Fruit fly (Drosophila melanogaster) ovary, adult (tissue): ENCODE data around the gene CG15544.

Experiments used
- CG17801 ChIP-seq: fragments of 200-800 bp; optimal IDR thresholded peaks from 2 replicates; lab custom pipeline; 2019; ENCODE audit warnings: missing biosample characterization, mild to moderate bottlenecking, missing genetic modification characterization, moderate library complexity; ENCODE audit not compliant: partially characterized antibody

Gene CG15544

dm6 chr3R:30814597-30815252 lies 12.9 kb upstream of the CG15544 start:
- no peak for TF ChIP-seq CG17801

- TF ChIP-seq CG17801 = no peak
Observed at dm6 chr3R:30816200-30816599, 11.4 kb upstream of the CG15544 start.

- peak; percentile 38 for TF ChIP-seq CG17801
Observed at dm6 chr3R:30817246-30817645, 10.4 kb upstream of the CG15544 start.

dm6 chr3R:30820707-30821319 lies 6.8 kb upstream of the CG15544 start:
- TF ChIP-seq CG17801 = no peak

dm6 chr3R:30821968-30822449 lies 5.6 kb upstream of the CG15544 start:
- peak; percentile 90 for TF ChIP-seq CG17801

dm6 chr3R:30828433-30829034 lies 915 bp downstream of the CG15544 start:
- no peak for TF ChIP-seq CG17801

dm6 chr3R:30832130-30832529 lies 4.5 kb downstream of the CG15544 start:
- TF ChIP-seq CG17801 = no peak

- TF ChIP-seq CG17801 = no peak
Observed at dm6 chr3R:30833078-30833477, 5.5 kb downstream of the CG15544 start.

dm6 chr3R:30840741-30841140 lies 13.1 kb downstream of the CG15544 start:
- TF ChIP-seq CG17801 = no peak

dm6 chr3R:30842199-30842598 lies 14.6 kb downstream of the CG15544 start:
- no peak for TF ChIP-seq CG17801

- TF ChIP-seq CG17801 = no peak
Observed at dm6 chr3R:30842639-30843476, 15.2 kb downstream of the CG15544 start.

- TF ChIP-seq CG17801 = no peak
Observed at dm6 chr3R:30843709-30844108, 16.1 kb downstream of the CG15544 start.

- TF ChIP-seq CG17801 = no peak
Observed at dm6 chr3R:30844436-30844835, 16.8 kb downstream of the CG15544 start.

dm6 chr3R:30849473-30850145 lies 22.0 kb downstream of the CG15544 start:
- TF ChIP-seq CG17801 = no peak

- no peak for TF ChIP-seq CG17801
Observed at dm6 chr3R:30850460-30850859, 22.8 kb downstream of the CG15544 start.

- no peak for TF ChIP-seq CG17801
Observed at dm6 chr3R:30851843-30852365, 24.3 kb downstream of the CG15544 start, which contains the start of gene tll. TSS of gene tll (plus strand) at chr3R:30852315.
